Worm (Caenorhabditis elegans): ENCODE data around the gene fbxa-72.

ce11 chrV:676090-676489, 463 bp downstream of the fbxa-72 start:
- no peak for TF ChIP-seq nhr-25 (tag; optimal IDR thresholded peaks at IDR 0.05)
- TF ChIP-seq ztf-11 (tag; optimal IDR thresholded peaks at IDR 0.05), result no peak
- no peak for TF ChIP-seq nhr-237 (tag; optimal IDR thresholded peaks at IDR 0.05)
- no peak for TF ChIP-seq nhr-12 (tag; optimal IDR thresholded peaks at IDR 0.05)
- no peak for TF ChIP-seq mdl-1 (tag; optimal IDR thresholded peaks at IDR 0.05)
- no peak for TF ChIP-seq lin-39 (tag; optimal IDR thresholded peaks at IDR 0.05)
- TF ChIP-seq snpc-4 (tag; optimal IDR thresholded peaks at IDR 0.05), result peak; percentile 38
- TF ChIP-seq unc-39 (tag; optimal IDR thresholded peaks at IDR 0.05), result no peak
- TF ChIP-seq lin-13 (GFP tag; optimal IDR thresholded peaks at IDR 0.05), result no peak
- TF ChIP-seq lsy-2 (tag; optimal IDR thresholded peaks at IDR 0.05), result no peak
- TF ChIP-seq aly-2 (tag; optimal IDR thresholded peaks at IDR 0.05), result no peak
